Worm (Caenorhabditis elegans) whole organism, L2 larva: ENCODE measurements around the gene rmd-1.

Source experiments
- R02D3.7 ChIP-seq: fragments of 150-350 bp; optimal IDR thresholded peaks from 2 replicates; lab custom pipeline; 2014; ENCODE audit warnings: missing biosample characterization, missing genetic modification characterization
- ZK546.5 ChIP-seq: sonication (generic microtip); optimal IDR thresholded peaks from 2 replicates; lab custom pipeline; 2017; ENCODE audit warnings: missing biosample characterization, missing genetic modification characterization
- egl-27 ChIP-seq: sonication (generic microtip); optimal IDR thresholded peaks from 3 replicates; lab custom pipeline; 2017; ENCODE audit warnings: missing biosample characterization, missing genetic modification reagents, missing genetic modification characterization
- elt-1 ChIP-seq: fragments of 150-350 bp; optimal IDR thresholded peaks from 2 replicates; lab custom pipeline; 2014; ENCODE audit warnings: missing biosample characterization, missing genetic modification characterization
- nhr-11 ChIP-seq: fragments of 150-350 bp; optimal IDR thresholded peaks from 2 replicates; lab custom pipeline; 2014; ENCODE audit warnings: missing biosample characterization, missing genetic modification characterization
- nhr-12 ChIP-seq: fragments of 150-350 bp; optimal IDR thresholded peaks from 2 replicates; lab custom pipeline; 2014; ENCODE audit warnings: missing biosample characterization, missing genetic modification characterization
- nhr-25 ChIP-seq: fragments of 150-350 bp; sonication (generic microtip); optimal IDR thresholded peaks from 3 replicates; lab custom pipeline; 2014; ENCODE audit warnings: missing biosample characterization, missing genetic modification characterization
- nhr-77 ChIP-seq: fragments of 150-350 bp; optimal IDR thresholded peaks from 2 replicates; lab custom pipeline; 2014; ENCODE audit warnings: missing biosample characterization, missing genetic modification characterization
- skn-1 ChIP-seq: sonication (generic microtip); optimal IDR thresholded peaks from 2 replicates; lab custom pipeline; 2017; ENCODE audit warnings: missing biosample characterization, missing genetic modification characterization
- snpc-4 ChIP-seq: fragments of 150-350 bp; optimal IDR thresholded peaks from 2 replicates; lab custom pipeline; 2014; ENCODE audit warnings: missing biosample characterization, missing genetic modification characterization

DNA sequence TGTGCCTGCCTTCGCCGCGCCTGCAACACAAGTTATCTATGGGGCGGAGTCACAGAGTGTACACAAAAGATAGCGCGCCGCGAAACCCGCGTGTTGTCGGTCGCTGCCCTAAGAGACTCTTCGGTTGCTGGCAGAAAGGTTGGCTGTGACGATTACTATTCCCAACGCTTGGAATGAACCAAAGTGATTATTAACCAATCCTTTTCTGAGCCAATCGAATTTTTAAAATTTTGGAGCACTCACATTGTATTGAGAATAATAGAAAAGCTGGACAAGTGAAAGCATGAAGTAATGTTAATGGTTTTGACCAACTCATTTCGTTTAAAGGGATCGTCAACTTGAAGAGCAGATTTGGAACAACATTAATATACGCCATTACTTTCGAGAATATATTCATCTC, 41.7 kb upstream of the rmd-1 start:
- TF ChIP-seq nhr-77 (peak; percentile 30), skn-1 (tag; lab: Kevin White, UChicago) (no peak), snpc-4 (tag; lab: Kevin White, UChicago) (peak; percentile 98), nhr-25 (tag; lab: Kevin White, UChicago) (peak; percentile 53), nhr-11 (tag; lab: Kevin White, UChicago) (no peak), R02D3.7 (no peak), egl-27 (tag; lab: Kevin White, UChicago) (peak; percentile 22), nhr-12 (no peak), elt-1 (tag; lab: Kevin White, UChicago) (no peak), ZK546.5 (no peak)
